Worm (Caenorhabditis elegans) whole organism, L4 larva: ENCODE measurements around the gene C05C10.8.

Experiments
- D1046.2 ChIP-seq: fragments of 200-800 bp; sonication (Bioruptor generic); IDR thresholded peaks from 2 replicates; pipeline ENCODE4 v1.3.6; 2022; ENCODE audit warnings: missing genetic modification characterization, missing compliant biosample characterization
- F10B5.3 ChIP-seq: sonication (generic microtip); optimal IDR thresholded peaks from 2 replicates; lab custom pipeline; 2016; ENCODE audit warnings: mild to moderate bottlenecking, missing genetic modification characterization, missing compliant biosample characterization
- F37D6.2 ChIP-seq: sonication (generic microtip); optimal IDR thresholded peaks from 2 replicates; lab custom pipeline; 2016; ENCODE audit warnings: mild to moderate bottlenecking, missing genetic modification characterization, missing compliant biosample characterization
- T26A8.4 ChIP-seq: fragments of 200-800 bp; sonication (Bioruptor generic); IDR thresholded peaks from 2 replicates; pipeline ENCODE4 v1.3.6; 2022; ENCODE audit warnings: missing genetic modification characterization, missing compliant biosample characterization
- Y105C5A.15 ChIP-seq: fragments of 200-800 bp; sonication (Bioruptor generic); IDR thresholded peaks from 2 replicates; pipeline ENCODE4 v1.3.6; 2022; ENCODE audit warnings: missing genetic modification characterization, missing compliant biosample characterization
- Y48G9A.11 ChIP-seq: fragments of 200-800 bp; sonication (Bioruptor generic); IDR thresholded peaks from 2 replicates; pipeline ENCODE4 v1.3.6; 2022; ENCODE audit warnings: missing genetic modification reagents, missing genetic modification characterization, missing compliant biosample characterization
- aly-2 ChIP-seq: sonication (generic microtip); optimal IDR thresholded peaks from 2 replicates; lab custom pipeline; 2018; ENCODE audit warnings: missing biosample characterization, missing genetic modification characterization
- ces-1 ChIP-seq: fragments of 150-350 bp; sonication (generic microtip); optimal IDR thresholded peaks from 4 replicates; lab custom pipeline; 2014; ENCODE audit warnings: missing biosample characterization, missing genetic modification reagents, missing genetic modification characterization
- daf-8 ChIP-seq: fragments of 200-800 bp; sonication (Bioruptor generic); IDR thresholded peaks from 2 replicates; pipeline ENCODE4 v1.3.6; 2022; ENCODE audit warnings: missing genetic modification characterization, missing compliant biosample characterization
- duxl-1 ChIP-seq: sonication (generic microtip); optimal IDR thresholded peaks from 2 replicates; lab custom pipeline; 2016; ENCODE audit warnings: mild to moderate bottlenecking, missing genetic modification characterization, moderate library complexity, missing compliant biosample characterization; ENCODE audit not compliant: poor library complexity
- dve-1 ChIP-seq: sonication (generic microtip); optimal IDR thresholded peaks from 2 replicates; lab custom pipeline; 2017; ENCODE audit warnings: antibody characterized with exemption, mild to moderate bottlenecking, missing genetic modification characterization, missing compliant biosample characterization; ENCODE audit not compliant: insufficient read depth
- egl-27 ChIP-seq: sonication (generic microtip); optimal IDR thresholded peaks from 3 replicates; lab custom pipeline; 2017; ENCODE audit warnings: missing biosample characterization, missing genetic modification reagents, missing genetic modification characterization
- fkh-10 ChIP-seq: fragments of 150-350 bp; optimal IDR thresholded peaks from 2 replicates; lab custom pipeline; 2014; ENCODE audit warnings: missing biosample characterization, missing genetic modification reagents, missing genetic modification characterization
- fos-1 ChIP-seq: fragments of 150-350 bp; optimal IDR thresholded peaks from 2 replicates; lab custom pipeline; 2014; ENCODE audit warnings: missing biosample characterization, missing genetic modification characterization
- gei-8 ChIP-seq: fragments of 200-800 bp; sonication (Bioruptor generic); optimal IDR thresholded peaks from 2 replicates; lab custom pipeline; 2018; ENCODE audit warnings: mild to moderate bottlenecking, missing genetic modification characterization, missing compliant biosample characterization
- hif-1 ChIP-seq, 2 experiments: sonication (generic microtip); optimal IDR thresholded peaks; 2 replicates each; lab custom pipeline; 2016 to 2017; ENCODE audit warnings: missing compliant biosample characterization in 2 of 2, missing genetic modification characterization in 2 of 2, missing genetic modification reagents in 2 of 2, missing genotype in 2 of 2, mild to moderate bottlenecking in 1 of 2
- hlh-11 ChIP-seq: fragments of 200-800 bp; sonication (Bioruptor generic); optimal IDR thresholded peaks from 2 replicates; lab custom pipeline; 2018; ENCODE audit warnings: mild to moderate bottlenecking, missing genetic modification characterization, missing compliant biosample characterization
- hlh-30 ChIP-seq: sonication (generic microtip); optimal IDR thresholded peaks from 2 replicates; lab custom pipeline; 2017; ENCODE audit warnings: antibody characterized with exemption, mild to moderate bottlenecking, missing genetic modification characterization, missing compliant biosample characterization; ENCODE audit not compliant: insufficient read depth
- hmg-1.1 ChIP-seq: fragments of 200-800 bp; sonication (Bioruptor generic); IDR thresholded peaks from 2 replicates; pipeline ENCODE4 v1.3.6; 2022; ENCODE audit warnings: missing genetic modification reagents, missing genetic modification characterization, missing compliant biosample characterization
- lin-1 ChIP-seq: fragments of 200-800 bp; sonication (Bioruptor generic); IDR thresholded peaks from 2 replicates; pipeline ENCODE4 v1.3.6; 2022; ENCODE audit warnings: missing genetic modification reagents, missing genetic modification characterization, missing compliant biosample characterization
- lin-13 ChIP-seq: fragments of 150-350 bp; optimal IDR thresholded peaks from 2 replicates; lab custom pipeline; 2014; ENCODE audit warnings: missing biosample characterization, missing genetic modification reagents, missing genetic modification characterization
- lsy-2 ChIP-seq, 2 experiments: fragments of 150-350 bp in 1 of 2; sonication (generic microtip) in 1 of 2; optimal IDR thresholded peaks; 2 replicates each; lab custom pipeline; 2014 to 2017; ENCODE audit warnings: missing biosample characterization in 2 of 2, missing genetic modification characterization in 2 of 2
- madf-9 ChIP-seq: fragments of 200-800 bp; sonication (Bioruptor generic); conservative IDR thresholded peaks from 2 replicates; pipeline ENCODE4 v1.3.6; 2022; ENCODE audit warnings: missing genetic modification reagents, missing genetic modification characterization, missing compliant biosample characterization
- mdt-29 ChIP-seq: fragments of 200-800 bp; sonication (Bioruptor generic); IDR thresholded peaks from 2 replicates; pipeline ENCODE4 v1.3.6; 2022; ENCODE audit warnings: missing genetic modification reagents, missing genetic modification characterization, missing compliant biosample characterization
- mes-2 ChIP-seq: sonication (generic microtip); optimal IDR thresholded peaks from 2 replicates; lab custom pipeline; 2016; ENCODE audit warnings: missing genotype, mild to moderate bottlenecking, missing genetic modification characterization, missing compliant biosample characterization; ENCODE audit not compliant: poor library complexity, severe bottlenecking
- mxl-2 ChIP-seq: fragments of 200-800 bp; sonication (Bioruptor generic); conservative IDR thresholded peaks from 2 replicates; pipeline ENCODE4 v1.3.6; 2022; ENCODE audit warnings: missing genetic modification reagents, missing genetic modification characterization, missing compliant biosample characterization
- nhr-10 ChIP-seq: fragments of 150-350 bp; optimal IDR thresholded peaks from 2 replicates; lab custom pipeline; 2014; ENCODE audit warnings: missing biosample characterization, missing genetic modification characterization
- nhr-102 ChIP-seq: sonication (generic microtip); optimal IDR thresholded peaks from 2 replicates; lab custom pipeline; 2016; ENCODE audit warnings: mild to moderate bottlenecking, missing genetic modification characterization, moderate library complexity, missing compliant biosample characterization
- nhr-11 ChIP-seq: fragments of 150-350 bp; optimal IDR thresholded peaks from 2 replicates; lab custom pipeline; 2014; ENCODE audit warnings: missing biosample characterization, missing genetic modification characterization
- nhr-25 ChIP-seq: sonication (generic microtip); optimal IDR thresholded peaks from 2 replicates; lab custom pipeline; 2017; ENCODE audit warnings: missing genetic modification characterization, mild to moderate bottlenecking, missing compliant biosample characterization, antibody characterized with exemption, moderate library complexity, borderline replicate concordance; ENCODE audit not compliant: insufficient read depth
- nhr-28 ChIP-seq: fragments of 150-350 bp; optimal IDR thresholded peaks from 2 replicates; lab custom pipeline; 2014; ENCODE audit warnings: missing biosample characterization, missing genetic modification characterization
- nhr-41 ChIP-seq: fragments of 200-800 bp; sonication (Bioruptor generic); IDR thresholded peaks from 2 replicates; pipeline ENCODE4 v1.3.6; 2022; ENCODE audit warnings: missing genetic modification reagents, missing genetic modification characterization, missing compliant biosample characterization
- nhr-6 ChIP-seq: fragments of 150-350 bp; optimal IDR thresholded peaks from 2 replicates; lab custom pipeline; 2014; ENCODE audit warnings: missing biosample characterization, missing genetic modification characterization
- nhr-76 ChIP-seq: fragments of 150-350 bp; optimal IDR thresholded peaks from 2 replicates; lab custom pipeline; 2014; ENCODE audit warnings: missing biosample characterization, missing genetic modification characterization
- nhr-77 ChIP-seq: fragments of 150-350 bp; optimal IDR thresholded peaks from 2 replicates; lab custom pipeline; 2014; ENCODE audit warnings: missing biosample characterization, missing genetic modification characterization
- pha-4 ChIP-seq, 2 experiments: fragments of 150-350 bp in 1 of 2; fragments of 200-800 bp in 1 of 2; sonication (Bioruptor generic) in 1 of 2; IDR thresholded peaks in 1 of 2; optimal IDR thresholded peaks in 1 of 2; 2 replicates each; pipeline versions ENCODE4 v1.3.6 to Lab custom; 2014 to 2022; ENCODE audit warnings: missing genetic modification characterization in 2 of 2, missing genetic modification reagents in 2 of 2, missing biosample characterization in 1 of 2, missing compliant biosample characterization in 1 of 2
- sdz-12 ChIP-seq: fragments of 200-800 bp; sonication (Bioruptor generic); optimal IDR thresholded peaks from 2 replicates; lab custom pipeline; 2018; ENCODE audit warnings: mild to moderate bottlenecking, missing genetic modification characterization, missing compliant biosample characterization
- set-16 ChIP-seq: fragments of 200-800 bp; sonication (Bioruptor generic); IDR thresholded peaks from 2 replicates; pipeline ENCODE4 v1.3.6; 2022; ENCODE audit warnings: missing genetic modification reagents, missing genetic modification characterization, missing compliant biosample characterization
- skn-1 ChIP-seq: fragments of 150-350 bp; optimal IDR thresholded peaks from 2 replicates; lab custom pipeline; 2014; ENCODE audit warnings: missing biosample characterization, missing genetic modification characterization
- snpc-1.2 ChIP-seq: fragments of 200-800 bp; sonication (Bioruptor generic); IDR thresholded peaks from 2 replicates; pipeline ENCODE4 v1.3.6; 2022; ENCODE audit warnings: missing genetic modification reagents, missing genetic modification characterization, missing compliant biosample characterization
- unc-130 ChIP-seq: sonication (generic microtip); optimal IDR thresholded peaks from 2 replicates; lab custom pipeline; 2016; ENCODE audit warnings: missing genetic modification reagents, missing genetic modification characterization, missing compliant biosample characterization
- unc-39 ChIP-seq: sonication (generic microtip); optimal IDR thresholded peaks from 2 replicates; lab custom pipeline; 2017; ENCODE audit warnings: missing biosample characterization, missing genetic modification characterization
- unc-62 ChIP-seq, 3 experiments: fragments of 150-350 bp in 1 of 3; sonication (generic microtip); optimal IDR thresholded peaks in 2 of 3; peaks in 1 of 3; 1 replicate in 1 of 3; 2 replicates in 2 of 3; lab custom pipeline; 2014 to 2017; ENCODE audit warnings: missing biosample characterization in 3 of 3, missing genetic modification characterization in 3 of 3, missing genetic modification reagents in 3 of 3, missing genotype in 1 of 3
- vab-7 ChIP-seq: fragments of 200-800 bp; sonication (Bioruptor generic); IDR thresholded peaks from 2 replicates; pipeline ENCODE4 v1.3.6; 2022; ENCODE audit warnings: missing genetic modification reagents, missing genetic modification characterization, missing compliant biosample characterization
- zag-1 ChIP-seq: fragments of 150-350 bp; optimal IDR thresholded peaks from 2 replicates; lab custom pipeline; 2014; ENCODE audit warnings: missing biosample characterization, missing genetic modification characterization
- zfp-3 ChIP-seq: fragments of 200-800 bp; sonication (Bioruptor generic); conservative IDR thresholded peaks from 2 replicates; pipeline ENCODE4 v1.3.6; 2022; ENCODE audit warnings: missing genetic modification reagents, missing genetic modification characterization, missing compliant biosample characterization
- zip-11 ChIP-seq: fragments of 200-800 bp; sonication (Bioruptor generic); IDR thresholded peaks from 2 replicates; pipeline ENCODE4 v1.3.6; 2022; ENCODE audit warnings: missing genetic modification characterization, missing compliant biosample characterization

The C05C10.8 gene

ce11 chrII:9892409-9892808 lies 25.4 kb downstream of the C05C10.8 start, which contains the start of gene C08H9.16 (continued):
- TF ChIP-seq unc-39 = no peak
- TF ChIP-seq sdz-12 = no peak
- TF ChIP-seq skn-1 (tag; lab: Kevin White, UChicago) = no peak
- TF ChIP-seq nhr-41 (GFP tag; lab: Robert Waterston, UW) = no peak
- no peak for TF ChIP-seq zag-1 (tag; lab: Kevin White, UChicago)
- peak; percentile 57 for TF ChIP-seq dve-1 (tag; lab: Kevin White, UChicago)
- TF ChIP-seq nhr-11 (tag; lab: Kevin White, UChicago) = peak; percentile 67
- no peak for TF ChIP-seq mxl-2 (GFP tag; lab: Robert Waterston, UW)
- TF ChIP-seq lin-13 (GFP tag; lab: Kevin White, UChicago) = peak; percentile 24
- TF ChIP-seq T26A8.4 = no peak
- peak in 1 of 2 experiments; percentile 18 for TF ChIP-seq hif-1 (tag; optimal IDR thresholded peaks at IDR 0.05; lab: Kevin White, UChicago)
- peak; percentile 43 for TF ChIP-seq nhr-77
- TF ChIP-seq hmg-1.1 (GFP tag; lab: Robert Waterston, UW) = peak; percentile 18; the same call in 1 of the 2 replicates
- TF ChIP-seq pha-4 (GFP tag; IDR thresholded peaks at IDR 0.05; lab: Robert Waterston, UW) = no peak
- peak; percentile 59 for TF ChIP-seq pha-4 (tag; optimal IDR thresholded peaks at IDR 0.05; lab: Kevin White, UChicago)
- TF ChIP-seq hlh-11 = peak; percentile 57
- TF ChIP-seq fos-1 (tag; lab: Kevin White, UChicago) = no peak
- no peak for TF ChIP-seq madf-9 (GFP tag; lab: Robert Waterston, UW)
- TF ChIP-seq nhr-25 = no peak
- no peak for TF ChIP-seq zip-11
- no peak for TF ChIP-seq ces-1
- no peak for TF ChIP-seq F37D6.2 (tag; lab: Kevin White, UChicago)
- TF ChIP-seq D1046.2 (GFP tag; lab: Robert Waterston, UW) = peak; percentile 98
- no peak for TF ChIP-seq mdt-29 (GFP tag; lab: Robert Waterston, UW)
- TF ChIP-seq zfp-3 (GFP tag; lab: Robert Waterston, UW) = no peak
- TF ChIP-seq nhr-102 (tag; lab: Kevin White, UChicago) = no peak

DNA sequence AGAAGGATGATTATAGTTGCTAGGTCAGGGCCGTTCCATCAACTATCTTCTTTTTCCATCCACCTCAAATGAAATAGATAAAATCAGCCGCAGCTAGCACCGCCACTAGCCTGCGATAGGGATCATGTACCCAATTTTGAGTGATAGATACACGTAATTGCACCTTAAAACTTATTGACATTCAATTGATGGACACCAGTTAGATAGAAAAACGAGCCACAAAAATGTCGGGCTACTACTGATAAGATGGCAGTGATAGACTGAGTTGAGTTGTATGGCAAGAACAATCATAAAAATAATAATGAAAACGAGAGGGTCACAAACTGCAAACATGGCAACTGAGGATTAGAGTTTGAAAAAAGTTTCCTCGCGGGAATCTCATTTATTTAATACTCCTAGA lies 26.0 kb downstream of the C05C10.8 start:
- TF ChIP-seq mxl-2 (GFP tag; lab: Robert Waterston, UW) (no peak), Y48G9A.11 (no peak), hmg-1.1 (GFP tag; lab: Robert Waterston, UW) (no peak), duxl-1 (no peak), fos-1 (tag; lab: Kevin White, UChicago) (no peak), aly-2 (tag; lab: Kevin White, UChicago) (no peak), daf-8 (GFP tag; lab: Robert Waterston, UW) (no peak), hif-1 (tag; optimal IDR thresholded peaks at IDR 0.05; lab: Kevin White, UChicago) (no peak), pha-4 (GFP tag; IDR thresholded peaks at IDR 0.05; lab: Robert Waterston, UW) (no peak), pha-4 (tag; optimal IDR thresholded peaks at IDR 0.05; lab: Kevin White, UChicago) (no peak), set-16 (GFP tag; lab: Robert Waterston, UW) (no peak), dve-1 (tag; lab: Kevin White, UChicago) (peak; percentile 66), gei-8 (GFP tag; lab: Kevin White, UChicago) (no peak), hlh-30 (tag; lab: Kevin White, UChicago) (no peak), mdt-29 (GFP tag; lab: Robert Waterston, UW) (no peak), zip-11 (no peak), nhr-6 (no peak), nhr-28 (peak; percentile 62), Y105C5A.15 (no peak), F37D6.2 (tag; lab: Kevin White, UChicago) (no peak), lin-1 (GFP tag; lab: Robert Waterston, UW) (0 out of 2 replicates have a peak, but pooled peaks have one; percentile 41), F10B5.3 (no peak), mes-2 (tag; lab: Kevin White, UChicago) (peak; percentile 28), fkh-10 (GFP tag; lab: Kevin White, UChicago) (no peak), snpc-1.2 (GFP tag; lab: Robert Waterston, UW) (no peak), vab-7 (GFP tag; lab: Robert Waterston, UW) (no peak), nhr-10 (tag; lab: Kevin White, UChicago) (no peak), nhr-76 (tag; lab: Kevin White, UChicago) (no peak), unc-130 (no peak), lsy-2 (tag; optimal IDR thresholded peaks at IDR 0.05; lab: Kevin White, UChicago) (peak in 1 of 2 experiments; percentile 5), unc-62 (GFP tag; optimal IDR thresholded peaks at IDR 0.05 in 1 of 2; lab: Kevin White, UChicago) (no peak), unc-62 (tag; optimal IDR thresholded peaks at IDR 0.05; lab: Kevin White, UChicago) (no peak), egl-27 (tag; lab: Kevin White, UChicago) (no peak)
